Worm (Caenorhabditis elegans): ENCODE data around the gene F40G12.9.

DNA sequence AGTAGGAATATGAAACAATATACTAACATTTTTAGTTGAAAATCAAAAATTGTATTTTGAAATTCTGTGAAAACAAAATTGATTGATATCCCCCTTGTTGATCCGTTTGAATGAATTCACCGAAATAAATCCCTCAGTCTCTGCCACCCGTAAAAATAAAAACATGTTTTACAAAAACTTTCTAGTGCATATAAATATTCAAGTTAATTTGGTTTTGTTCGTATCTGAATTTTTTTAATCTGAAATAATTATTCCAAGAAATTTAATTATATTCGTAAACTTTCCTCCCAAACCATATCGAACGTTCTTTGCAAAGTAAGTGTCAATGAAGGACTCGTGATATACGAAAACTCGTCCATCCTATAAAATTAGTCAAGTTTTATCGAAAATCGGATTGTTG lies 9.4 kb upstream of the F40G12.9 start, which contains the start of gene F40G12.6:
- TF ChIP-seq snpc-4 (tag; optimal IDR thresholded peaks at IDR 0.05): no peak
- TF ChIP-seq mep-1 (tag; optimal IDR thresholded peaks at IDR 0.05): no peak
- TF ChIP-seq ZK546.5 (tag; optimal IDR thresholded peaks at IDR 0.05): no peak
- no peak for TF ChIP-seq daf-12 (tag; optimal IDR thresholded peaks at IDR 0.05)
- TF ChIP-seq hlh-30 (tag; optimal IDR thresholded peaks at IDR 0.05; ENCODE audit: insufficient read depth): no peak
- TF ChIP-seq mdt-29 (GFP tag; IDR thresholded peaks at IDR 0.05): no peak
- TF ChIP-seq fos-1 (tag; optimal IDR thresholded peaks at IDR 0.05): no peak
- no peak for TF ChIP-seq set-16 (GFP tag; IDR thresholded peaks at IDR 0.05)
- TF ChIP-seq daf-19 (GFP tag; conservative IDR thresholded peaks at IDR 0.05): no peak
- TF ChIP-seq nhr-102 (tag; optimal IDR thresholded peaks at IDR 0.05): no peak
- no peak for TF ChIP-seq ztf-11 (tag; optimal IDR thresholded peaks at IDR 0.05)
- TF ChIP-seq ces-1 (GFP tag; optimal IDR thresholded peaks at IDR 0.05): no peak
